Worm (Caenorhabditis elegans): ENCODE data around the gene rfip-2.

DNA sequence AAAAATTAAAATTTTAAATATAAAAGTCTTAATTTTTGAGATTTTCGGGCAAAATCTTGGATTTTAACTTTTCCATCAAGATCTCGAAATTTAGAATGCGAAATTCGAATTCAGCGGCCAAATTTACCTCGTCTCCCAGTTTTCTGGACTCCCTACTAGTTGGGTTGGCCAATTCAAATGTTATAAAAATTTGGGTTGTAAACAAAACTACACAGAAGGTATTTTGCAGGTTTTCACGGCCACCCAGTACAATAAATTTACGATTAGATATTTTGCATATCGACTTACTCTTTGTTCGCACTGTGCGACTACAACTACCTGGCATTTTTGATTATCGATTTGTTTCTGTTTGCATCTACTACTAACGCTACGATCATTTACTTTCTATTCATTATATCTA, 38.8 kb upstream of the rfip-2 start, which contains the start of gene T02H6.5:
- TF ChIP-seq hnd-1 (tag; optimal IDR thresholded peaks at IDR 0.05) = no peak
- no peak for TF ChIP-seq B0310.2 (tag; optimal IDR thresholded peaks at IDR 0.05)
- no peak for TF ChIP-seq ama-1 (optimal IDR thresholded peaks at IDR 0.05)
- no peak for TF ChIP-seq pes-1 (GFP tag; IDR thresholded peaks at IDR 0.05)
- no peak for TF ChIP-seq sea-1 (GFP tag; conservative IDR thresholded peaks at IDR 0.05)
- no peak for TF ChIP-seq hmg-4 (GFP tag; optimal IDR thresholded peaks at IDR 0.05)
- TF ChIP-seq ceh-13 (GFP tag; optimal IDR thresholded peaks at IDR 0.05) = no peak
- no peak for TF ChIP-seq ceh-36 (tag; optimal IDR thresholded peaks at IDR 0.05)
- no peak for TF ChIP-seq aly-1 (tag; optimal IDR thresholded peaks at IDR 0.05)
- TF ChIP-seq ets-7 (tag; optimal IDR thresholded peaks at IDR 0.05) = no peak
- no peak for TF ChIP-seq tbx-37 (GFP tag; conservative IDR thresholded peaks at IDR 0.05)
- TF ChIP-seq hmbx-1 (tag; optimal IDR thresholded peaks at IDR 0.05) = no peak

Data from whole organism, early embryonic.